Worm (Caenorhabditis elegans) whole organism, midembryonic: ENCODE results near the gene srv-3.

Experiments
- T22C8.4 ChIP-seq: fragments of 200-800 bp; sonication (Bioruptor generic); IDR thresholded peaks from 2 replicates; pipeline ENCODE4 v1.3.6; 2022; ENCODE audit warnings: missing genetic modification characterization, missing compliant biosample characterization
- cog-1 ChIP-seq: sonication (generic microtip); optimal IDR thresholded peaks from 2 replicates; lab custom pipeline; 2016; ENCODE audit warnings: missing genetic modification characterization, missing compliant biosample characterization
- flt-1 ChIP-seq: fragments of 200-800 bp; sonication (Bioruptor generic); IDR thresholded peaks from 2 replicates; pipeline ENCODE4 v1.3.6; 2022; ENCODE audit warnings: missing genetic modification characterization, missing compliant biosample characterization
- klf-2 ChIP-seq: fragments of 200-800 bp; sonication (Bioruptor generic); conservative IDR thresholded peaks from 2 replicates; pipeline ENCODE4 v1.3.6; 2022; ENCODE audit warnings: missing genetic modification reagents, missing genetic modification characterization, missing compliant biosample characterization
- med-1 ChIP-seq: sonication (generic microtip); optimal IDR thresholded peaks from 2 replicates; lab custom pipeline; 2017; ENCODE audit warnings: missing genetic modification characterization, mild to moderate bottlenecking, missing compliant biosample characterization, antibody characterized with exemption, missing genetic modification reagents; ENCODE audit not compliant: insufficient read depth
- ref-1 ChIP-seq: fragments of 200-800 bp; sonication (Bioruptor generic); conservative IDR thresholded peaks from 2 replicates; pipeline ENCODE4 v1.3.6; 2022; ENCODE audit warnings: missing genetic modification reagents, missing genetic modification characterization, missing compliant biosample characterization
- tab-1 ChIP-seq: fragments of 200-800 bp; sonication (Bioruptor generic); IDR thresholded peaks from 2 replicates; pipeline ENCODE4 v1.3.6; 2022; ENCODE audit warnings: missing genetic modification characterization, missing compliant biosample characterization
- ztf-23 ChIP-seq: fragments of 200-800 bp; sonication (Bioruptor generic); IDR thresholded peaks from 2 replicates; pipeline ENCODE4 v1.3.6; 2022; ENCODE audit warnings: missing genetic modification reagents, missing genetic modification characterization, missing compliant biosample characterization
- ztf-29 ChIP-seq: fragments of 200-800 bp; sonication (Bioruptor generic); IDR thresholded peaks from 2 replicates; pipeline ENCODE4 v1.3.6; 2022; ENCODE audit warnings: missing genetic modification reagents, missing genetic modification characterization, missing compliant biosample characterization

DNA sequence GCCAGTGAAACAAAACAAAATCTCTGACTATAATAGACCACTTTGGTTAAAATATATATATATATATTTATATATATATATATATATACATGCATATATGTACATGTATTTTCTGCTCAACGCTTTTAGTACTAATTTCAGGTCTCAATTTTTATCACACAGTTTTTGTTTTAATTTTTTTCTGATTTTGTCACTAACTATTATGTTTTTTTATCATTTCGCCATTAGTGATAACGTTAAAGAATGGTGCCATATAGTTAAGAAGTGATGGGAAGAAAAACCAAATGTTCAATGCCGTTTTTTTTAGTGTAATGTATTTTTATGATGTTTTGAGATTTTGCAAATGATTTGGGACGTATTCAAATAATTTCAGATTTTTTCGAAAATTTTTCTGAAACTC, 45.6 kb upstream of the srv-3 start:
- TF ChIP-seq cog-1 (tag; lab: Kevin White, UChicago): no peak
- no peak for TF ChIP-seq flt-1
- TF ChIP-seq ref-1 (GFP tag; lab: Robert Waterston, UW): no peak
- TF ChIP-seq T22C8.4: no peak
- no peak for TF ChIP-seq klf-2
- TF ChIP-seq med-1 (GFP tag; lab: Kevin White, UChicago): no peak
- no peak for TF ChIP-seq ztf-29
- no peak for TF ChIP-seq ztf-23
- no peak for TF ChIP-seq tab-1 (GFP tag; lab: Robert Waterston, UW)
